Fruit fly (Drosophila melanogaster): ENCODE data around the gene CG9737.

dm6 chr3R:30273898-30274297, 30.8 kb upstream of the CG9737 start:
- no peak for TF ChIP-seq N (GFP tag; optimal IDR thresholded peaks at IDR 0.05)
- TF ChIP-seq Abd-B (GFP tag; optimal IDR thresholded peaks at IDR 0.05) = no peak
- no peak for TF ChIP-seq h (GFP tag; optimal IDR thresholded peaks at IDR 0.05)
- TF ChIP-seq lola (GFP tag; optimal IDR thresholded peaks at IDR 0.05) = no peak
- no peak for TF ChIP-seq dl (GFP tag; optimal IDR thresholded peaks at IDR 0.05; ENCODE audit: insufficient read depth in 1 of 2, partially characterized antibody in 2 of 2)
- TF ChIP-seq usp (GFP tag; optimal IDR thresholded peaks at IDR 0.05) = no peak
- TF ChIP-seq GATAd (GFP tag; optimal IDR thresholded peaks at IDR 0.05) = no peak
- TF ChIP-seq br (GFP tag; optimal IDR thresholded peaks at IDR 0.05) = no peak
- TF ChIP-seq Dfd (GFP tag; optimal IDR thresholded peaks at IDR 0.05) = no peak
- no peak for TF ChIP-seq jim (GFP tag; optimal IDR thresholded peaks at IDR 0.05)
